Worm (Caenorhabditis elegans) whole organism, mixed stage, embryonic: Measurements from ENCODE around the gene Y22D7AL.1.

ENCODE experiments used
- drap-1 ChIP-seq: fragments of 200-800 bp; sonication (Bioruptor generic); optimal IDR thresholded peaks from 3 replicates; lab custom pipeline; 2018; ENCODE audit warnings: mild to moderate bottlenecking, missing genetic modification characterization, missing compliant biosample characterization
- elt-1 ChIP-seq: sonication (generic microtip); optimal IDR thresholded peaks from 2 replicates; lab custom pipeline; 2017; ENCODE audit warnings: missing genetic modification characterization, mild to moderate bottlenecking, missing compliant biosample characterization, antibody characterized with exemption, moderate library complexity, borderline replicate concordance; ENCODE audit not compliant: insufficient read depth
- elt-3 ChIP-seq: fragments of 150-350 bp; optimal IDR thresholded peaks from 2 replicates; lab custom pipeline; 2014; ENCODE audit warnings: missing biosample characterization, missing genetic modification characterization
- flh-1 ChIP-seq: fragments of 200-800 bp; sonication (Bioruptor generic); optimal IDR thresholded peaks from 2 replicates; lab custom pipeline; 2018; ENCODE audit warnings: mild to moderate bottlenecking, missing genetic modification characterization, moderate library complexity, missing compliant biosample characterization
- ham-2 ChIP-seq: fragments of 200-800 bp; sonication (Bioruptor generic); optimal IDR thresholded peaks from 2 replicates; lab custom pipeline; 2018; ENCODE audit warnings: mild to moderate bottlenecking, missing genetic modification characterization, missing compliant biosample characterization
- lin-13 ChIP-seq: fragments of 150-350 bp; optimal IDR thresholded peaks from 2 replicates; lab custom pipeline; 2014; ENCODE audit warnings: missing biosample characterization, missing genetic modification characterization
- lsy-2 ChIP-seq: fragments of 150-350 bp; optimal IDR thresholded peaks from 2 replicates; lab custom pipeline; 2014; ENCODE audit warnings: missing biosample characterization, missing genetic modification characterization
- nhr-2 ChIP-seq: fragments of 150-350 bp; optimal IDR thresholded peaks from 2 replicates; lab custom pipeline; 2014; ENCODE audit warnings: missing biosample characterization, missing genetic modification characterization
- nhr-237 ChIP-seq: fragments of 150-350 bp; optimal IDR thresholded peaks from 2 replicates; lab custom pipeline; 2014; ENCODE audit warnings: missing biosample characterization, missing genetic modification characterization
- nhr-28 ChIP-seq: fragments of 150-350 bp; optimal IDR thresholded peaks from 2 replicates; lab custom pipeline; 2014; ENCODE audit warnings: missing biosample characterization, missing genetic modification characterization
- pha-4 ChIP-seq: fragments of 150-350 bp; optimal IDR thresholded peaks from 2 replicates; lab custom pipeline; 2018; ENCODE audit warnings: missing biosample characterization, missing genetic modification reagents, missing genetic modification characterization
- snpc-4 ChIP-seq: fragments of 150-350 bp; optimal IDR thresholded peaks from 2 replicates; lab custom pipeline; 2014; ENCODE audit warnings: missing biosample characterization, missing genetic modification characterization
- unc-62 ChIP-seq: fragments of 150-350 bp; optimal IDR thresholded peaks from 2 replicates; lab custom pipeline; 2014; ENCODE audit warnings: missing biosample characterization, missing genetic modification reagents, missing genetic modification characterization

DNA sequence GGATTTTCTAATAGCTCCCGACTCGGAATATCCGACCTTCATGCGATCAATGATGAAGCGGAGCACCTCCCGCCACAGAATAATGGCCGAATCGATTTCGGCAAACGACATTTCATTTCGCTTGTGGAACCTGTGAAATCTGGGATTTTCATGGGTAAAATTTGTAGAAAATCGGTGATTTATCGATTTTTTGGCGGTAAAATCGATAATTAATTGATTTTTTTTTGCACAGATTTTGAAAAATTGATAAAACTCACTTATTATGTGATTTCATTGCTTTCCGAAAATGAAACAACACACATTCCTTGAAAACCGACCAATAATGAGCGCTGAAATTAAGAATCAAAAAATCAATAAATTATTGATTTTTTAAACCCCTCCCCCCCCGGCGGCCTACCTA is 14.6 kb downstream of the Y22D7AL.1 start:
- TF ChIP-seq lin-13 (no peak), lsy-2 (tag; lab: Kevin White, UChicago) (no peak), nhr-28 (tag; lab: Kevin White, UChicago) (no peak), nhr-237 (tag; lab: Kevin White, UChicago) (no peak), drap-1 (GFP tag; lab: Kevin White, UChicago) (no peak), unc-62 (GFP tag; lab: Kevin White, UChicago) (no peak), elt-3 (no peak), snpc-4 (tag; lab: Kevin White, UChicago) (no peak), nhr-2 (tag; lab: Kevin White, UChicago) (no peak), pha-4 (tag; lab: Kevin White, UChicago) (no peak), flh-1 (GFP tag; lab: Kevin White, UChicago) (no peak), elt-1 (tag; lab: Kevin White, UChicago) (no peak), ham-2 (GFP tag; lab: Kevin White, UChicago) (no peak)
